Worm (Caenorhabditis elegans) whole organism, early embryonic: ENCODE results near the gene sdz-13.

Source experiments
- B0310.2 ChIP-seq: sonication (generic microtip); optimal IDR thresholded peaks from 2 replicates; lab custom pipeline; 2016; ENCODE audit warnings: mild to moderate bottlenecking, missing genetic modification characterization, missing compliant biosample characterization
- F13C5.2 ChIP-seq: sonication (generic microtip); optimal IDR thresholded peaks from 2 replicates; lab custom pipeline; 2017; ENCODE audit warnings: mild to moderate bottlenecking, missing genetic modification characterization, inconsistent platforms, missing compliant biosample characterization
- ama-1 ChIP-seq: fragments of 150-350 bp; optimal IDR thresholded peaks from 2 replicates; lab custom pipeline; 2014
- ceh-13 ChIP-seq: fragments of 200-800 bp; sonication (Bioruptor generic); optimal IDR thresholded peaks from 2 replicates; lab custom pipeline; 2018; ENCODE audit warnings: mild to moderate bottlenecking, missing genetic modification characterization, missing compliant biosample characterization
- ceh-36 ChIP-seq: sonication (generic microtip); optimal IDR thresholded peaks from 2 replicates; lab custom pipeline; 2016; ENCODE audit warnings: missing genetic modification characterization, inconsistent platforms, missing compliant biosample characterization
- ets-7 ChIP-seq: sonication (generic microtip); optimal IDR thresholded peaks from 2 replicates; lab custom pipeline; 2016; ENCODE audit warnings: missing genotype, missing genetic modification characterization, missing compliant biosample characterization
- hmg-4 ChIP-seq: fragments of 200-800 bp; sonication (Bioruptor generic); optimal IDR thresholded peaks from 2 replicates; lab custom pipeline; 2018; ENCODE audit warnings: mild to moderate bottlenecking, missing genetic modification characterization, missing compliant biosample characterization
- hnd-1 ChIP-seq: sonication (generic microtip); optimal IDR thresholded peaks from 2 replicates; lab custom pipeline; 2016; ENCODE audit warnings: missing genetic modification characterization, missing compliant biosample characterization
- sea-1 ChIP-seq: fragments of 200-800 bp; sonication (Bioruptor generic); conservative IDR thresholded peaks from 2 replicates; pipeline ENCODE4 v1.3.6; 2022; ENCODE audit warnings: missing genetic modification characterization, missing compliant biosample characterization
- tbx-11 ChIP-seq: fragments of 200-800 bp; sonication (Bioruptor generic); IDR thresholded peaks from 2 replicates; pipeline ENCODE4 v1.3.6; 2022; ENCODE audit warnings: missing genetic modification characterization, missing compliant biosample characterization
- tbx-37 ChIP-seq: fragments of 200-800 bp; sonication (Bioruptor generic); conservative IDR thresholded peaks from 2 replicates; pipeline ENCODE4 v1.3.6; 2022; ENCODE audit warnings: missing genetic modification reagents, missing genetic modification characterization, missing compliant biosample characterization

DNA sequence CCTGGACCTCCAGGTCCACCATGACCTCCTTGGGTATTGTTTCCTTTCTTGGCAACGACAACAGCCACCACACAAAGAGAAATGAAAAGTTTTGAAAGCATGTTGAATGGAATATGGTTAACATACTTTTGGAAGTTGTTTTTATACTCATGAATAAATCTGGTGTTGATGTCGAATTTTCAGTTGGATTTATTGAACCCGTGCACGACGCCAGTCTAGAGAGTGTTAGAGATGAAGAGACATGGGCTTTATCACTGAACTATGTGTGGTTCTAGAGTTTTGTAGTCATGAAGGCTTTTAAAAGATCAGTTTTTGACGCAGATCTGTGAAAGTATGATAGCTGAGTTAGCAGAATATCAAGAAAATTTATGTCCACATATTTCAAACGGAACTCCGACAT is 14.8 kb upstream of the sdz-13 start, which contains the start of gene srlf-14:
- no peak for TF ChIP-seq ama-1
- no peak for TF ChIP-seq hmg-4 (GFP tag; lab: Kevin White, UChicago)
- no peak for TF ChIP-seq ets-7 (tag; lab: Kevin White, UChicago)
- no peak for TF ChIP-seq B0310.2 (tag; lab: Kevin White, UChicago)
- TF ChIP-seq F13C5.2 (tag; lab: Kevin White, UChicago) = no peak
- TF ChIP-seq sea-1 (GFP tag; lab: Robert Waterston, UW) = no peak
- no peak for TF ChIP-seq hnd-1 (tag; lab: Kevin White, UChicago)
- no peak for TF ChIP-seq ceh-36
- TF ChIP-seq tbx-37 = no peak
- TF ChIP-seq tbx-11 (GFP tag; lab: Robert Waterston, UW) = no peak
- no peak for TF ChIP-seq ceh-13 (GFP tag; lab: Kevin White, UChicago)
